Worm (Caenorhabditis elegans) whole organism, L4/young adult: ENCODE results near the gene ant-1.1.

Experiments used
- W03F9.2 ChIP-seq: fragments of 150-350 bp; optimal IDR thresholded peaks from 2 replicates; lab custom pipeline; 2014; ENCODE audit warnings: missing biosample characterization, missing genetic modification characterization
- dao-5 ChIP-seq: sonication (generic microtip); optimal IDR thresholded peaks from 2 replicates; lab custom pipeline; 2016; ENCODE audit warnings: missing genotype, missing genetic modification characterization, moderate library complexity, missing compliant biosample characterization
- him-1 ChIP-seq: sonication (generic microtip); optimal IDR thresholded peaks from 2 replicates; lab custom pipeline; 2016; ENCODE audit warnings: missing genotype, missing genetic modification reagents, missing genetic modification characterization, missing compliant biosample characterization

ce11 chrIII:13465918-13466592 is 3.1 kb downstream of the ant-1.1 start, which contains the start of gene cdk-5:
- TF ChIP-seq him-1 (tag; lab: Kevin White, UChicago) (peak; percentile 6), dao-5 (tag; lab: Kevin White, UChicago) (no peak), W03F9.2 (peak; percentile 87)
